Fruit fly (Drosophila melanogaster) whole organism, embryonic: ENCODE measurements around the gene CG17343.

Experiments used
- Asciz ChIP-seq: fragments of 200-800 bp; sonication (Bioruptor generic); optimal IDR thresholded peaks from 2 replicates; lab custom pipeline; 2017; ENCODE audit warnings: missing biosample characterization, mild to moderate bottlenecking, missing genetic modification characterization, missing genetic modification reagents
- Atf-2 ChIP-seq: fragments of 200-800 bp; sonication (Bioruptor generic); optimal IDR thresholded peaks from 2 replicates; lab custom pipeline; 2016; ENCODE audit warnings: missing biosample characterization, missing genetic modification characterization
- CG10267 ChIP-seq: fragments of 200-800 bp; sonication (Bioruptor generic); optimal IDR thresholded peaks from 2 replicates; lab custom pipeline; 2018; ENCODE audit warnings: missing biosample characterization, mild to moderate bottlenecking, missing genetic modification characterization, moderate library complexity
- CG10274 ChIP-seq: fragments of 200-800 bp; sonication (Bioruptor generic); optimal IDR thresholded peaks from 3 replicates; lab custom pipeline; 2017; ENCODE audit warnings: missing biosample characterization, mild to moderate bottlenecking, missing genetic modification characterization
- CG11456 ChIP-seq: fragments of 200-800 bp; sonication (Bioruptor generic); IDR thresholded peaks from 3 replicates; pipeline ENCODE4 v1.3.6; 2022; ENCODE audit warnings: missing biosample characterization, missing genetic modification characterization
- CG12391 ChIP-seq: fragments of 200-800 bp; sonication (Bioruptor generic); optimal IDR thresholded peaks from 3 replicates; lab custom pipeline; 2018; ENCODE audit warnings: missing biosample characterization, mild to moderate bottlenecking, missing genetic modification characterization, moderate library complexity
- CG12744 ChIP-seq: fragments of 200-800 bp; sonication (Bioruptor generic); optimal IDR thresholded peaks from 2 replicates; lab custom pipeline; 2016; ENCODE audit warnings: missing biosample characterization, missing genetic modification characterization
- CG13296 ChIP-seq: fragments of 200-800 bp; sonication (Bioruptor generic); optimal IDR thresholded peaks from 3 replicates; lab custom pipeline; 2018; ENCODE audit warnings: missing biosample characterization, mild to moderate bottlenecking, missing genetic modification characterization
- CG13775 ChIP-seq: fragments of 200-800 bp; sonication (Bioruptor generic); optimal IDR thresholded peaks from 3 replicates; lab custom pipeline; 2017; ENCODE audit warnings: missing biosample characterization, mild to moderate bottlenecking, missing genetic modification characterization
- CG15479 ChIP-seq: fragments of 200-800 bp; sonication (Bioruptor generic); optimal IDR thresholded peaks from 3 replicates; lab custom pipeline; 2019; ENCODE audit warnings: missing biosample characterization, mild to moderate bottlenecking, missing genetic modification characterization, moderate library complexity
- CG16815 ChIP-seq: fragments of 200-800 bp; sonication (Bioruptor generic); optimal IDR thresholded peaks from 3 replicates; lab custom pipeline; 2017; ENCODE audit warnings: missing biosample characterization, mild to moderate bottlenecking, missing genetic modification characterization
- CG1832 ChIP-seq: fragments of 200-800 bp; sonication (Bioruptor generic); optimal IDR thresholded peaks from 2 replicates; lab custom pipeline; 2017; ENCODE audit warnings: missing biosample characterization, mild to moderate bottlenecking, missing genetic modification characterization, inconsistent platforms
- CG18599 ChIP-seq: fragments of 200-800 bp; sonication (Bioruptor generic); optimal IDR thresholded peaks from 3 replicates; lab custom pipeline; 2017; ENCODE audit warnings: missing biosample characterization, missing genetic modification characterization, mild to moderate bottlenecking, moderate library complexity, missing genetic modification reagents
- CG2712 ChIP-seq: fragments of 200-800 bp; optimal IDR thresholded peaks from 3 replicates; lab custom pipeline; 2019; ENCODE audit warnings: missing biosample characterization, mild to moderate bottlenecking, missing genetic modification characterization, moderate library complexity
- CG32767 ChIP-seq: fragments of 200-800 bp; sonication (Bioruptor generic); IDR thresholded peaks from 2 replicates; pipeline ENCODE4 v1.3.6; 2022; ENCODE audit warnings: missing biosample characterization, missing genetic modification characterization
- CG3281 ChIP-seq: fragments of 200-800 bp; sonication (Bioruptor generic); optimal IDR thresholded peaks from 3 replicates; lab custom pipeline; 2017; ENCODE audit warnings: missing biosample characterization, mild to moderate bottlenecking, missing genetic modification characterization
- CG33213 ChIP-seq: fragments of 200-800 bp; sonication (Bioruptor generic); optimal IDR thresholded peaks from 3 replicates; lab custom pipeline; 2016; ENCODE audit warnings: missing biosample characterization, missing genetic modification characterization
- CG4820 ChIP-seq: fragments of 200-800 bp; sonication (Bioruptor generic); optimal IDR thresholded peaks from 3 replicates; lab custom pipeline; 2016; ENCODE audit warnings: missing biosample characterization, missing genetic modification characterization
- CG9609 ChIP-seq: fragments of 200-800 bp; sonication (Bioruptor generic); optimal IDR thresholded peaks from 3 replicates; lab custom pipeline; 2016; ENCODE audit warnings: missing biosample characterization, missing genetic modification characterization
- CG9727 ChIP-seq: fragments of 200-800 bp; sonication (Bioruptor generic); optimal IDR thresholded peaks from 3 replicates; lab custom pipeline; 2017; ENCODE audit warnings: missing biosample characterization, mild to moderate bottlenecking, missing genetic modification characterization
- CTCF ChIP-seq: fragments of 200-800 bp; sonication (Bioruptor generic); optimal IDR thresholded peaks from 2 replicates; lab custom pipeline; 2017; ENCODE audit warnings: missing biosample characterization, mild to moderate bottlenecking, missing genetic modification characterization, moderate library complexity
- Elba2 ChIP-seq: fragments of 200-800 bp; sonication (Bioruptor generic); optimal IDR thresholded peaks from 3 replicates; lab custom pipeline; 2016; ENCODE audit warnings: missing biosample characterization, missing genetic modification characterization
- Fer2 ChIP-seq: fragments of 200-800 bp; sonication (Bioruptor generic); optimal IDR thresholded peaks from 2 replicates; lab custom pipeline; 2018; ENCODE audit warnings: missing biosample characterization, mild to moderate bottlenecking, missing genetic modification characterization, moderate library complexity
- Gsc ChIP-seq: fragments of 200-800 bp; sonication (Bioruptor generic); IDR thresholded peaks from 2 replicates; pipeline ENCODE4 v1.3.6; 2022; ENCODE audit warnings: missing biosample characterization, missing genetic modification characterization
- HHEX ChIP-seq: fragments of 200-800 bp; sonication (Bioruptor generic); optimal IDR thresholded peaks from 3 replicates; lab custom pipeline; 2017; ENCODE audit warnings: missing biosample characterization, mild to moderate bottlenecking, missing genetic modification characterization, missing genetic modification reagents
- HLHmδ ChIP-seq: fragments of 200-800 bp; sonication (Bioruptor generic); optimal IDR thresholded peaks from 2 replicates; lab custom pipeline; 2018; ENCODE audit warnings: missing biosample characterization, mild to moderate bottlenecking, missing genetic modification characterization, moderate library complexity
- Hey ChIP-seq: fragments of 200-800 bp; sonication (Bioruptor generic); optimal IDR thresholded peaks from 3 replicates; lab custom pipeline; 2018; ENCODE audit warnings: missing biosample characterization, mild to moderate bottlenecking, missing genetic modification characterization
- Kr ChIP-seq: fragments of 200-800 bp; sonication (Bioruptor generic); optimal IDR thresholded peaks from 2 replicates; lab custom pipeline; 2017; ENCODE audit warnings: missing biosample characterization, mild to moderate bottlenecking, missing genetic modification characterization
- Lhr ChIP-seq: fragments of 200-800 bp; sonication (Bioruptor generic); optimal IDR thresholded peaks from 3 replicates; lab custom pipeline; 2017; ENCODE audit warnings: mild to moderate bottlenecking, missing biosample characterization, missing genetic modification reagents, missing genetic modification characterization
- Neu2 ChIP-seq: fragments of 200-800 bp; sonication (Bioruptor generic); optimal IDR thresholded peaks from 3 replicates; lab custom pipeline; 2016; ENCODE audit warnings: missing biosample characterization, missing genetic modification characterization, borderline replicate concordance
- Nf-YB ChIP-seq: fragments of 200-800 bp; sonication (Bioruptor generic); optimal IDR thresholded peaks from 3 replicates; lab custom pipeline; 2019; ENCODE audit warnings: missing biosample characterization, mild to moderate bottlenecking, missing genetic modification characterization, moderate library complexity
- Nf-YC ChIP-seq: fragments of 200-800 bp; optimal IDR thresholded peaks from 3 replicates; lab custom pipeline; 2019; ENCODE audit warnings: missing biosample characterization, mild to moderate bottlenecking, missing genetic modification characterization, moderate library complexity
- Rx ChIP-seq: fragments of 200-800 bp; sonication (Bioruptor generic); IDR thresholded peaks from 2 replicates; pipeline ENCODE4 v1.3.6; 2022; ENCODE audit warnings: missing biosample characterization, missing genetic modification characterization
- Ssrp ChIP-seq: fragments of 200-800 bp; sonication (Bioruptor generic); optimal IDR thresholded peaks from 2 replicates; lab custom pipeline; 2018; ENCODE audit warnings: missing biosample characterization, mild to moderate bottlenecking, missing genetic modification characterization, moderate library complexity
- abd-A ChIP-seq: fragments of 200-800 bp; sonication (Bioruptor generic); optimal IDR thresholded peaks from 3 replicates; lab custom pipeline; 2019; ENCODE audit warnings: missing biosample characterization, mild to moderate bottlenecking, missing genetic modification characterization, moderate library complexity
- bcd ChIP-seq: fragments of 200-800 bp; sonication (Bioruptor generic); optimal IDR thresholded peaks from 2 replicates; lab custom pipeline; 2017; ENCODE audit warnings: missing biosample characterization, mild to moderate bottlenecking, missing genetic modification characterization
- btn ChIP-seq: fragments of 200-800 bp; sonication (Bioruptor generic); optimal IDR thresholded peaks from 2 replicates; lab custom pipeline; 2016; ENCODE audit warnings: missing biosample characterization, missing genetic modification characterization
- chn ChIP-seq: fragments of 200-800 bp; sonication (Bioruptor generic); optimal IDR thresholded peaks from 2 replicates; lab custom pipeline; 2016; ENCODE audit warnings: missing biosample characterization, missing genetic modification characterization
- fd102C ChIP-seq: fragments of 200-800 bp; sonication (Bioruptor generic); optimal IDR thresholded peaks from 2 replicates; lab custom pipeline; 2018; ENCODE audit warnings: missing biosample characterization, mild to moderate bottlenecking, missing genetic modification characterization, moderate library complexity
- jing ChIP-seq: fragments of 200-800 bp; sonication (Bioruptor generic); optimal IDR thresholded peaks from 2 replicates; lab custom pipeline; 2018; ENCODE audit warnings: missing biosample characterization, mild to moderate bottlenecking, missing genetic modification characterization
- pan ChIP-seq, 4 experiments: fragments of >200 bp in 3 of 4; fragments of 200-800 bp in 1 of 4; sonication (Bioruptor generic) in 1 of 4; optimal IDR thresholded peaks in 3 of 4; IDR thresholded peaks in 1 of 4; 2 replicates each; pipeline versions ENCODE4 v1.3.6 to Lab custom; 2017 to 2022; ENCODE audit warnings: missing biosample characterization in 2 of 4, missing genetic modification characterization in 2 of 4, mixed read lengths in 1 of 4
- peb ChIP-seq: fragments of 200-800 bp; sonication (Bioruptor generic); IDR thresholded peaks from 2 replicates; pipeline ENCODE4 v1.3.6; 2022; ENCODE audit warnings: missing biosample characterization, missing genetic modification characterization
- pita ChIP-seq: fragments of 200-800 bp; sonication (Bioruptor generic); optimal IDR thresholded peaks from 2 replicates; lab custom pipeline; 2017; ENCODE audit warnings: missing biosample characterization, mild to moderate bottlenecking, missing genetic modification characterization
- sens ChIP-seq: fragments of 200-800 bp; sonication (Bioruptor generic); peaks from one replicate; lab custom pipeline; 2016; ENCODE audit warnings: missing biosample characterization, missing genetic modification characterization
- seq ChIP-seq: fragments of 200-800 bp; sonication (Bioruptor generic); IDR thresholded peaks from 2 replicates; pipeline ENCODE4 v1.3.6; 2022; ENCODE audit warnings: missing biosample characterization, missing genetic modification characterization
- stwl ChIP-seq: fragments of 200-800 bp; sonication (Bioruptor generic); optimal IDR thresholded peaks from 3 replicates; lab custom pipeline; 2018; ENCODE audit warnings: missing biosample characterization, mild to moderate bottlenecking, missing genetic modification characterization, moderate library complexity
- twi ChIP-seq: fragments of 200-800 bp; optimal IDR thresholded peaks from 2 replicates; lab custom pipeline; 2019; ENCODE audit warnings: missing biosample characterization, mild to moderate bottlenecking, missing genetic modification characterization, moderate library complexity
- vnd ChIP-seq: fragments of 200-800 bp; sonication (Bioruptor generic); IDR thresholded peaks from 3 replicates; pipeline ENCODE4 v1.3.6; 2022; ENCODE audit warnings: missing biosample characterization, missing genetic modification characterization; ENCODE audit not compliant: partially characterized antibody
- zfh1 ChIP-seq: fragments of 200-800 bp; sonication (Bioruptor generic); IDR thresholded peaks from 3 replicates; pipeline ENCODE4 v1.3.6; 2022; ENCODE audit warnings: missing biosample characterization, missing genetic modification characterization

CG17343 gene

DNA sequence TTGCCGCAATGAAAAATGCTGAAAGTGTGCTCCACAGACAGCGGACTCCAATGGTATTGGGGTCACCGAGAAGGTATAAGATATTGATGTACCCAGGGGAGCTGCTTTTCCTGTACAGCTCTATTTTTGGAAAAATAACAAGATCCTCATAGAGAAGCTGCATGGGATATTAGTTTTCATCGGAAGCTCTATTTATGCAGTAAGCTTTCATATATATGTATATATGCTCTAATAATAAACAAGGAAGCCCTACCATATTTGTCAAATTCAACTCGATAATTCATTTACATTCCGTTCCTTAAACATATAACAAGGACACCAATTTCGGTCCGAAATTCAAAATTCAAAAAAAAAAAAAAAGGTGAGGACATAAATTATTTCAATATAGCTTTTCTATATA lies 37.0 kb downstream of the CG17343 start, which contains the start of the genes CG17344 and CG43731:
TSS of gene CG17344 (plus strand) at position 301 of the 400 bp plus-strand sequence.
TSS of gene CG43731 (plus strand) at position 301 of the 400 bp plus-strand sequence.
- TF ChIP-seq CG32767 (GFP tag; lab: Robert Waterston, UW) = no peak
- no peak for TF ChIP-seq Elba2 (GFP tag; lab: Kevin White, UChicago)
- TF ChIP-seq Fer2 (tag; lab: Kevin White, UChicago) = no peak
- no peak for TF ChIP-seq CG2712 (tag; lab: Kevin White, UChicago)
- no peak for TF ChIP-seq chn (GFP tag; lab: Kevin White, UChicago)
- TF ChIP-seq CG4820 (GFP tag; lab: Kevin White, UChicago) = no peak
- TF ChIP-seq Atf-2 (GFP tag; lab: Kevin White, UChicago) = no peak
- TF ChIP-seq vnd (GFP tag; lab: Robert Waterston, UW) = no peak
- TF ChIP-seq Asciz (GFP tag; lab: Kevin White, UChicago) = no peak
- no peak for TF ChIP-seq CG10267 (tag; lab: Kevin White, UChicago)
- no peak for TF ChIP-seq Nf-YC (tag; lab: Kevin White, UChicago)
- TF ChIP-seq Lhr = no peak
- no peak for TF ChIP-seq CG33213
- TF ChIP-seq CG18599 = no peak
- TF ChIP-seq CG10274 (GFP tag; lab: Kevin White, UChicago) = no peak
- TF ChIP-seq abd-A (tag; lab: Kevin White, UChicago) = no peak

DNA sequence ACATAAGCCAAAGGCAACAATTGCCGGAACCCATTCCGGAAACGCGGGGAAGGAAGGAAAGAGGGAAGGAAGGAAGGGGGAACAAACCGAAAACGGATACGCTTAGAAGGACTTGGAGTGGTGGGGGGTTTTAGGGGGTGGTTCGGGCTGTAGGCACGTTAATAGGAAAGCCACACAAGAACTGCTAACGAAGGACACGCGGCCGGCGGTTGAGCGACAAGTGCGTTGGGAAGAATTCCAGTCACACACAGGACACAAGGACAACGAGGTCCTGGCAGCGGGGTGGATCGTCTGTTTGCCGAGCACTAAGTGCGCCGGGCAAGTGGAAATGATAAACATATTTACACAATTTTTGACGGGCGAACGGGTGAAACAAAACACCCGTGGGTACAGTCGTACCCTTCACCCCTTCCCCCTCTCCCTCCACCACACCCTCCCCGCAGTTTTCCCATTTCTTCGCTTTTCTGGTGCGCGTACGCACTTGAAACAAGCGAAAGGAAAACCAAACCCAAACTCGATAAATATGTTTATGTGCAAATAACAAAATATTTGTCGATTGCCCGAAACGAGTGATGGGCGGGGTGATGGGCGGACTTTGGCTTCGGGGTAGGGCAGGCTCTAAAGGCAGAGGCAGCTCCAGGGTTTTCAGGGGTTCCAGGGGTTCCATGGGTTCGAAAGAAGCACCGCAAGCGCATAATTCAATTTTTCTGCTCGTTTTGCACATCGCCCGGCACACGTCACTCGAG lies 38.6 kb downstream of the CG17343 start:
- no peak for TF ChIP-seq Ssrp (tag; lab: Kevin White, UChicago)
- no peak for TF ChIP-seq CG9727 (GFP tag; lab: Kevin White, UChicago)
- no peak for TF ChIP-seq CG16815 (GFP tag; lab: Kevin White, UChicago)
- no peak for TF ChIP-seq pita (GFP tag; lab: Kevin White, UChicago)
- TF ChIP-seq sens (GFP tag; lab: Kevin White, UChicago) = no peak
- no peak for TF ChIP-seq CG1832 (GFP tag; lab: Kevin White, UChicago)
- TF ChIP-seq twi (tag; lab: Kevin White, UChicago) = peak; percentile 6
- TF ChIP-seq zfh1 = no peak
- peak; percentile 4 for TF ChIP-seq fd102C
- peak; percentile 19 for TF ChIP-seq CG15479 (GFP tag; lab: Kevin White, UChicago)
- TF ChIP-seq CG13296 (GFP tag; lab: Kevin White, UChicago) = no peak
- no peak for TF ChIP-seq CG12744 (GFP tag; lab: Kevin White, UChicago)
- TF ChIP-seq CG3281 (GFP tag; lab: Kevin White, UChicago) = no peak
- no peak for TF ChIP-seq HLHmδ
- TF ChIP-seq peb (GFP tag; lab: Robert Waterston, UW) = no peak
- TF ChIP-seq jing (GFP tag; lab: Kevin White, UChicago) = no peak
- TF ChIP-seq Hey (tag; lab: Kevin White, UChicago) = peak; percentile 94
- TF ChIP-seq CG11456 (GFP tag; lab: Robert Waterston, UW) = no peak
- TF ChIP-seq Neu2 (GFP tag; lab: Kevin White, UChicago) = no peak
- TF ChIP-seq Gsc = no peak
- TF ChIP-seq HHEX = no peak
- TF ChIP-seq pan (optimal IDR thresholded peaks at IDR 0.05; lab: Kevin White, UChicago) = no peak
- TF ChIP-seq pan (GFP tag; optimal IDR thresholded peaks at IDR 0.05 in 1 of 2, IDR thresholded peaks at IDR 0.05 in 1 of 2) = no peak
- no peak for TF ChIP-seq CG9609 (GFP tag; lab: Kevin White, UChicago)
- TF ChIP-seq btn (GFP tag; lab: Kevin White, UChicago) = no peak
- TF ChIP-seq Kr (GFP tag; lab: Kevin White, UChicago) = peak; percentile 78
- TF ChIP-seq bcd (GFP tag; lab: Kevin White, UChicago) = no peak
- no peak for TF ChIP-seq CTCF
- TF ChIP-seq Rx = no peak
- TF ChIP-seq stwl (tag; lab: Kevin White, UChicago) = no peak
- TF ChIP-seq seq (GFP tag; lab: Robert Waterston, UW) = no peak
- no peak for TF ChIP-seq CG13775
- peak; percentile 4 for TF ChIP-seq Nf-YB (GFP tag; lab: Kevin White, UChicago)
- no peak for TF ChIP-seq CG12391
